Fruit fly (Drosophila melanogaster) whole organism, adult: ENCODE results near the gene CG9467.

Experiments used
- CG11617 ChIP-seq: fragments of 200-800 bp; sonication (Bioruptor generic); optimal IDR thresholded peaks from 2 replicates; lab custom pipeline; 2017; ENCODE audit warnings: mild to moderate bottlenecking, missing biosample characterization, missing genetic modification reagents, missing genetic modification characterization
- CG12768 ChIP-seq: fragments of 200-800 bp; sonication (Bioruptor generic); optimal IDR thresholded peaks from 2 replicates; lab custom pipeline; 2017; ENCODE audit warnings: missing biosample characterization, missing genetic modification characterization, mild to moderate bottlenecking, moderate library complexity, missing genetic modification reagents
- CG14711 ChIP-seq: fragments of 200-800 bp; sonication (Bioruptor generic); optimal IDR thresholded peaks from 2 replicates; lab custom pipeline; 2018; ENCODE audit warnings: missing biosample characterization, mild to moderate bottlenecking, missing genetic modification characterization, moderate library complexity
- CG1620 ChIP-seq: fragments of 200-800 bp; sonication (Bioruptor generic); optimal IDR thresholded peaks from 2 replicates; lab custom pipeline; 2016; ENCODE audit warnings: missing biosample characterization, missing genetic modification characterization
- CG33017 ChIP-seq: fragments of 200-800 bp; sonication (Bioruptor generic); optimal IDR thresholded peaks from 2 replicates; lab custom pipeline; 2018; ENCODE audit warnings: missing biosample characterization, mild to moderate bottlenecking, missing genetic modification characterization, moderate library complexity
- CG5204 ChIP-seq: fragments of 200-800 bp; sonication (Bioruptor generic); optimal IDR thresholded peaks from 2 replicates; lab custom pipeline; 2016; ENCODE audit warnings: missing biosample characterization, missing genetic modification characterization
- CG7045 ChIP-seq: fragments of 200-800 bp; sonication (Bioruptor generic); optimal IDR thresholded peaks from 2 replicates; lab custom pipeline; 2017; ENCODE audit warnings: missing biosample characterization, mild to moderate bottlenecking, missing genetic modification characterization
- CG7101 ChIP-seq: fragments of 200-800 bp; sonication (Bioruptor generic); optimal IDR thresholded peaks from 2 replicates; lab custom pipeline; 2018; ENCODE audit warnings: missing biosample characterization, mild to moderate bottlenecking, missing genetic modification characterization, moderate library complexity
- Clk ChIP-seq: fragments of 200-800 bp; sonication (Bioruptor generic); optimal IDR thresholded peaks from 2 replicates; lab custom pipeline; 2017; ENCODE audit warnings: missing biosample characterization, missing genetic modification characterization
- Crg-1 ChIP-seq: fragments of 200-800 bp; sonication (Bioruptor generic); optimal IDR thresholded peaks from 2 replicates; lab custom pipeline; 2016; ENCODE audit warnings: missing biosample characterization, missing genetic modification characterization
- Hr96 ChIP-seq: fragments of 200-800 bp; sonication (Bioruptor generic); optimal IDR thresholded peaks from 2 replicates; lab custom pipeline; 2016; ENCODE audit warnings: missing biosample characterization, missing genetic modification characterization
- Mnt ChIP-seq: fragments of 200-800 bp; sonication (Bioruptor generic); optimal IDR thresholded peaks from 2 replicates; lab custom pipeline; 2016; ENCODE audit warnings: missing biosample characterization, mild to moderate bottlenecking, missing genetic modification characterization
- bab1 ChIP-seq: fragments of 200-800 bp; sonication (Bioruptor generic); optimal IDR thresholded peaks from 3 replicates; lab custom pipeline; 2019; ENCODE audit warnings: missing biosample characterization, mild to moderate bottlenecking, missing genetic modification characterization, moderate library complexity
- cic ChIP-seq: fragments of 200-800 bp; sonication (Bioruptor generic); optimal IDR thresholded peaks from 2 replicates; lab custom pipeline; 2017; ENCODE audit warnings: missing biosample characterization, mild to moderate bottlenecking, missing genetic modification characterization, moderate library complexity
- cnc ChIP-seq, 2 experiments: fragments of >200 bp; optimal IDR thresholded peaks; 2 replicates each; lab custom pipeline; 2017
- kay ChIP-seq: fragments of 200-800 bp; sonication (Bioruptor generic); peaks from one replicate; lab custom pipeline; 2016; ENCODE audit warnings: missing biosample characterization, missing genetic modification characterization, borderline replicate concordance
- ovo ChIP-seq: fragments of 200-800 bp; sonication (Bioruptor generic); optimal IDR thresholded peaks from 2 replicates; lab custom pipeline; 2016; ENCODE audit warnings: missing biosample characterization, missing genetic modification characterization
- pad ChIP-seq: fragments of 200-800 bp; sonication (Bioruptor generic); optimal IDR thresholded peaks from 3 replicates; lab custom pipeline; 2017; ENCODE audit warnings: missing biosample characterization, missing genetic modification characterization, mild to moderate bottlenecking, moderate library complexity, missing genetic modification reagents
- tj ChIP-seq: fragments of 200-800 bp; sonication (Bioruptor generic); optimal IDR thresholded peaks from 3 replicates; lab custom pipeline; 2017; ENCODE audit warnings: missing biosample characterization, mild to moderate bottlenecking, missing genetic modification characterization, moderate library complexity
- toe ChIP-seq: fragments of 200-800 bp; sonication (Bioruptor generic); optimal IDR thresholded peaks from 2 replicates; lab custom pipeline; 2016; ENCODE audit warnings: missing biosample characterization, missing genetic modification characterization

The CG9467 gene

DNA sequence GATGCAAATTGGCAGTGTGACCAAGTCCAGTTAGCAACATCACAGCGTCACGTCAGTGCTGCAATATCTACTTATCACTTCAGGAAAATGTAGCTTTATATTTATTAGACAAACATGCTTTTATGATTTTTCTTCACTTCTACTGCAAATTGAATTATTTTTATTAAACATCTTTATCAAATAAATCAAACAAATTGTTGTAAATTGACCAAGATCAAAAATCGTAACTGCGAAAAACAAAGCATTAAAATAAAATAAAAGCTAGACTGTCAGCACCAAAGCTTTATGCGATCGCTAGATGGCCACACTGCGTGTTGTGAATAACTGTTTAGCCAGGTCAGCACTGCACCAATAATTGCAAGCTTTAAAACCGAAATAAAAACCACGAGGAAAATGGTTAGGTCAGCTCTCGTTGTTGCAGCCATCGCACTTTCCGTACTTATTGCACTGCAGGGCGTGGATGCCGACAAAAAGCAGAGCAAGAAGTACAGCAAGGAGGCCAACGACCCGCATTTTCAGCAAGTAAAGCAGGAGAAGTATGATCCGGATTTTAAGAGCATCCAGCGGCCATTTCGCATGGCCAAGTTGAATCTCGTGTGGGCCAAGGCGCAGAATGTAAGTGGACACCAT lies 9.5 kb downstream of the CG9467 start, which contains the start of the genes CG12945 and CG8507:
Gene CG12945 (minus strand): TSS at position 45 of the 630 bp plus-strand sequence.
Gene CG8507 (plus strand): TSS at position 307 of the 630 bp plus-strand sequence.
- no peak for TF ChIP-seq Clk
- peak; percentile 53 for TF ChIP-seq CG33017 (tag; lab: Kevin White, UChicago)
- peak; percentile 72 for TF ChIP-seq ovo (GFP tag; lab: Kevin White, UChicago)
- TF ChIP-seq Crg-1 (GFP tag; lab: Kevin White, UChicago): peak; percentile 74
- peak; percentile 52 for TF ChIP-seq CG12768 (GFP tag; lab: Kevin White, UChicago)
- TF ChIP-seq CG1620 (GFP tag; lab: Kevin White, UChicago): peak; percentile 72
- TF ChIP-seq cic: peak; percentile 44
- TF ChIP-seq Mnt: peak; percentile 41
- TF ChIP-seq bab1 (GFP tag; lab: Kevin White, UChicago): peak; percentile 79
- peak; percentile 50 for TF ChIP-seq CG14711 (tag; lab: Kevin White, UChicago)
- TF ChIP-seq cnc (optimal IDR thresholded peaks at IDR 0.05; lab: Kevin White, UChicago): no peak
- peak; percentile 55 for TF ChIP-seq pad (GFP tag; lab: Kevin White, UChicago)
- peak; percentile 97 for TF ChIP-seq tj (GFP tag; lab: Kevin White, UChicago)
- TF ChIP-seq toe (GFP tag; lab: Kevin White, UChicago): no peak
- no peak for TF ChIP-seq Hr96 (GFP tag; lab: Kevin White, UChicago)
- TF ChIP-seq CG11617 (GFP tag; lab: Kevin White, UChicago): peak; percentile 56
- TF ChIP-seq kay (GFP tag; lab: Kevin White, UChicago): no peak
- peak; percentile 65 for TF ChIP-seq CG7101 (tag; lab: Kevin White, UChicago)
- no peak for TF ChIP-seq CG5204 (GFP tag; lab: Kevin White, UChicago)
- no peak for TF ChIP-seq CG7045 (GFP tag; lab: Kevin White, UChicago)

DNA sequence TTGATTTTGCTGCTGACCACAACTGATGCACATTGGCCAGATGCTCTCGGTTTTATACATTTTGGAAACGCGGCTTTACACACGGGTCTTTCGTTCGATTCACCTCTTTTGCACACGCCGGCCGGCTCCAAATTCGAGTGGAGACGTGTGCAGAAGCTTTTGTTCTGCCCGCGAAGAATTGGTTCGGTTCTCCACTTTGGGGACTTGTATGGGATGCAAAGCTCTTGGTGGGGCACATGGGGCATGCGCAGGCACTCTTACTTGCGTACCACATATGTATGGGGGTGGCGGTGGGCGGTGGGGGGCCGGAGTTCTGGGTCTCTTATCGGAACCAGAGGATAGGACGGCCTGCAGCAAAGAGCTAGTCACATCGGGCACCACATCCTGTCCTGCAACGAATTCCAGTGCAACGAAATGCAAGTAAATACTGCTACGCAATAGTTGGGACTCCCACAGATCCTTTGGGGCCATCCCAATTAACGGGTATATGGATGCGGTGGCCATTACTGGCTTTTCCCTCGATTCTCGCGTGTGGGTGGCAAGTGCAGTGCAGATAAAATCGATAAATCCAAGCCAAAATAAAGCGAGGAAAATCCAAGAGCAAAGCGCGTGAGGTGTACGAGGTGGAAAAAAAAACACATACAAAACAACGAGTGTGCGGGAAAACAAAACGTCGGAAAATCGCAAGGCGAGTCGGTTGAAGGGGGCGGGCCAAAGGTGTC lies 16.3 kb downstream of the CG9467 start, which contains the start of the genes MtnA and CG8500:
Gene MtnA (minus strand): TSS at position 30 of the 722 bp plus-strand sequence.
Gene CG8500 (plus strand): TSS at position 313 of the 722 bp plus-strand sequence.
- TF ChIP-seq Mnt (peak; percentile 51), CG14711 (tag; lab: Kevin White, UChicago) (no peak), pad (GFP tag; lab: Kevin White, UChicago) (peak; percentile 3), CG7045 (GFP tag; lab: Kevin White, UChicago) (no peak), bab1 (GFP tag; lab: Kevin White, UChicago) (peak; percentile 67), CG7101 (tag; lab: Kevin White, UChicago) (peak; percentile 27), cic (peak; percentile 60)

DNA sequence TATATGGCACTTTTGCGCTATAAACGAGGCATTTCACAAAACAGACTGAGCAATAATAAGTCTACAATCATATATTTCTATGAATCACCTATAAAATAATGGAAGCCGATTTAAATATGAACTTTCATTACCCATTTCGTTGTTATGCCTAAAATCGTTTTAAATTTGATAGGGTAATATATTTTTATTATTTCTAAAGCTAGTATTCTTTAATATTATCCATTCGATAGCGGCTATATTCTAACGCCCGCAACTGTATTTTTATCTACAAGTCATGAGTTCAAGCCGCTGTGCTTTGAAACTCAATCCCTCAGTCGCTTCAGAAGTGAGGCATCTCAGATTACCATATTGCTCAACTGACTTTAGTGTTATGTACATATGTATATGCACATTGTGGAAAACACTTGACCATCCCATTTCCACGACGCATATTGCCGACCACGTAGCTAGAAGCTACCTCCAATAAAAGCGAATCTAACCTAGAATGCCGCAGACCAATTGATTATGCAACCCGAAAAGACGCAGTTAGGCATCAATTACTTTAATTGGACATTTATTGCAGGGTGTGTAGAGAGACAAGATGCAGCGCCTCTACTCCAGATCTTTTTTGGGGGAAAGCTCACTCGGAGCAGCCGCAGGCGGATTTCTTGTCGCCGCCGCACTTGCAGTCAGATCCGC lies 17.4 kb downstream of the CG9467 start:
- no peak for TF ChIP-seq tj (GFP tag; lab: Kevin White, UChicago)
- peak; percentile 18 for TF ChIP-seq CG14711 (tag; lab: Kevin White, UChicago)
- no peak for TF ChIP-seq Mnt
- TF ChIP-seq bab1 (GFP tag; lab: Kevin White, UChicago): peak; percentile 62
- no peak for TF ChIP-seq CG12768 (GFP tag; lab: Kevin White, UChicago)
- no peak for TF ChIP-seq pad (GFP tag; lab: Kevin White, UChicago)
- TF ChIP-seq Hr96 (GFP tag; lab: Kevin White, UChicago): no peak
- peak; percentile 16 for TF ChIP-seq CG7101 (tag; lab: Kevin White, UChicago)
- peak; percentile 0 for TF ChIP-seq ovo (GFP tag; lab: Kevin White, UChicago)
- no peak for TF ChIP-seq Crg-1 (GFP tag; lab: Kevin White, UChicago)
- TF ChIP-seq CG33017 (tag; lab: Kevin White, UChicago): peak; percentile 37

DNA sequence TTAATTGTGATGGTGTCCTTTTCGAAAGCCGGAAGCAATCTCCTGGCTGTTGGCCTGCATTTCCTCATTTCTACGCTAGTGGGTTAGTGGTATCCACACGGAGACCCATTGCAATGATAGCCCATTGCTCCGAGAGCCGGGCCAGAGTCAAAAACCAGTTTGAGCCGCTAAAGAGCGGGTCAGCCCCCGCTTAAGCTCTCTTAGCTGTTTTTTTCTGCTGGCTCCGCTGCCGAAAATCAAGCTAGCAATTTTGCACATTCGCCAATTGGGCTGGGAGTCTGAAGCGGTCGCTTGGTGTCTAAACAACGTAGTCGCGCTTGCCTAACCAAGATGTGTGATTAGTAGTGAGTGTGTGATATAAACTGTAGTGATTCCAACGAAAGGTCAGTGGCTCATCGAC lies 21.1 kb downstream of the CG9467 start, which contains the start of gene CG12947:
Gene CG12947 (plus strand): TSS at position 301 of the 400 bp plus-strand sequence.
- TF ChIP-seq CG11617 (GFP tag; lab: Kevin White, UChicago): no peak
- no peak for TF ChIP-seq CG33017 (tag; lab: Kevin White, UChicago)
- TF ChIP-seq Crg-1 (GFP tag; lab: Kevin White, UChicago): no peak
- TF ChIP-seq bab1 (GFP tag; lab: Kevin White, UChicago): no peak
- TF ChIP-seq pad (GFP tag; lab: Kevin White, UChicago): no peak
- no peak for TF ChIP-seq cnc (optimal IDR thresholded peaks at IDR 0.05; lab: Kevin White, UChicago)
- no peak for TF ChIP-seq CG7045 (GFP tag; lab: Kevin White, UChicago)
- TF ChIP-seq kay (GFP tag; lab: Kevin White, UChicago): no peak
- TF ChIP-seq CG7101 (tag; lab: Kevin White, UChicago): no peak
- TF ChIP-seq ovo (GFP tag; lab: Kevin White, UChicago): no peak
- TF ChIP-seq tj (GFP tag; lab: Kevin White, UChicago): no peak
- TF ChIP-seq Clk: no peak
- no peak for TF ChIP-seq CG14711 (tag; lab: Kevin White, UChicago)
- TF ChIP-seq CG5204 (GFP tag; lab: Kevin White, UChicago): no peak

DNA sequence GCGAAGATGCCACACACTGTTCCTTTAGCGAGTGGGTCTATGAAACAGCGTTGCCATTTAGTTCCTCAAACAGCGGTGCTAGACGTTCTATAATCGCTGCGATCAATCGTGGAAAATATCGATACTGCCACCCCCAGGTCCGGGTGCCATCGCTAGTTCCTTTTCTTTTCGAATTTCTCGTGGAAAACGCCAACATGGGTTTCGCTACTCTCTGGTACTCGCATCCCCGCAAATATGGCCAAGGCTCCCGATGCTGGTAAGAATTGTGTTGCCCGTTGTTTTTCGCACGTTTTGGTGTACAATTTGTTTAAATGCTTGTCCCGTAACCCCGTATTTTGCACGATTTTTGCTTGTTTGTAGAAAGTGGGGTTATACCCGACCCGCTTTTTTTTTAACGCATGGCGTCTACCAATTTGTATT lies 22.9 kb downstream of the CG9467 start, which contains the start of gene RpS29:
Gene RpS29 (plus strand): TSS at position 102 of the 420 bp plus-strand sequence.
- TF ChIP-seq ovo (GFP tag; lab: Kevin White, UChicago) (peak; percentile 73), CG11617 (GFP tag; lab: Kevin White, UChicago) (peak; percentile 83), CG14711 (tag; lab: Kevin White, UChicago) (peak; percentile 69), Clk (peak; percentile 62), pad (GFP tag; lab: Kevin White, UChicago) (peak; percentile 71), bab1 (GFP tag; lab: Kevin White, UChicago) (peak; percentile 93), cic (peak; percentile 74), cnc (optimal IDR thresholded peaks at IDR 0.05; lab: Kevin White, UChicago) (no peak), CG1620 (GFP tag; lab: Kevin White, UChicago) (peak; percentile 94), kay (GFP tag; lab: Kevin White, UChicago) (no peak), CG7101 (tag; lab: Kevin White, UChicago) (peak; percentile 86), Hr96 (GFP tag; lab: Kevin White, UChicago) (peak; percentile 87), CG33017 (tag; lab: Kevin White, UChicago) (peak; percentile 53), CG5204 (GFP tag; lab: Kevin White, UChicago) (no peak), CG7045 (GFP tag; lab: Kevin White, UChicago) (peak; percentile 42), tj (GFP tag; lab: Kevin White, UChicago) (peak; percentile 50), toe (GFP tag; lab: Kevin White, UChicago) (peak; percentile 92), Crg-1 (GFP tag; lab: Kevin White, UChicago) (peak; percentile 93), Mnt (peak; percentile 90), CG12768 (GFP tag; lab: Kevin White, UChicago) (peak; percentile 70)
